Worm (Caenorhabditis elegans) whole organism, L1 larva: ENCODE results near the gene ZK418.5.

Experiments
- elt-3 ChIP-seq, 6 experiments: fragments of 150-350 bp in 1 of 6; sonication (generic microtip); optimal IDR thresholded peaks; 2 replicates each; lab custom pipeline; 2017 to 2018; ENCODE audit warnings: missing biosample characterization in 6 of 6, missing genetic modification characterization in 6 of 6, inconsistent platforms in 1 of 6
- fkh-10 ChIP-seq: sonication (generic microtip); optimal IDR thresholded peaks from 2 replicates; lab custom pipeline; 2017; ENCODE audit warnings: missing biosample characterization, missing genetic modification reagents, missing genetic modification characterization
- lin-15B ChIP-seq: fragments of 150-350 bp; sonication (generic microtip); optimal IDR thresholded peaks from 3 replicates; lab custom pipeline; 2014; ENCODE audit warnings: missing biosample characterization, missing genetic modification characterization
- nhr-11 ChIP-seq: fragments of 150-350 bp; optimal IDR thresholded peaks from 2 replicates; lab custom pipeline; 2014; ENCODE audit warnings: missing biosample characterization, missing genetic modification characterization
- skn-1 ChIP-seq: fragments of 150-350 bp; optimal IDR thresholded peaks from 2 replicates; lab custom pipeline; 2014; ENCODE audit warnings: missing biosample characterization, missing genetic modification characterization
- tbx-2 ChIP-seq: sonication (generic microtip); optimal IDR thresholded peaks from 2 replicates; lab custom pipeline; 2016; ENCODE audit warnings: missing genetic modification characterization, missing compliant biosample characterization
- unc-62 ChIP-seq: fragments of 150-350 bp; optimal IDR thresholded peaks from 2 replicates; lab custom pipeline; 2014; ENCODE audit warnings: missing biosample characterization, missing genetic modification reagents, missing genetic modification characterization
- unc-98 ChIP-seq: fragments of 200-800 bp; sonication (Bioruptor generic); IDR thresholded peaks from 2 replicates; pipeline ENCODE4 v1.3.6; 2022; ENCODE audit warnings: missing genetic modification characterization, missing compliant biosample characterization

ce11 chrIII:7029105-7029504 lies 44.5 kb downstream of the ZK418.5 start, which contains the start of gene cyk-1:
- TF ChIP-seq nhr-11 (tag; lab: Kevin White, UChicago), result no peak
- no peak for TF ChIP-seq unc-62 (GFP tag; lab: Kevin White, UChicago)
- no peak for TF ChIP-seq skn-1
- no peak for TF ChIP-seq unc-98 (GFP tag; lab: Robert Waterston, UW)
- no peak for TF ChIP-seq lin-15B
- TF ChIP-seq elt-3 (tag; optimal IDR thresholded peaks at IDR 0.05; lab: Kevin White, UChicago), result no peak
- no peak for TF ChIP-seq tbx-2 (tag; lab: Kevin White, UChicago)
- TF ChIP-seq fkh-10 (GFP tag; lab: Kevin White, UChicago), result no peak
